Fruit fly (Drosophila melanogaster) Kc167 (cell line): Measurements from ENCODE around the gene Spn28Da.

Experiments
- Myc ChIP-seq: fragments of >200 bp; optimal IDR thresholded peaks from 2 replicates; lab custom pipeline; 2017; ENCODE audit warnings: missing external identifiers
- Sin3A ChIP-seq: fragments of >200 bp; optimal IDR thresholded peaks from 2 replicates; lab custom pipeline; 2018; ENCODE audit warnings: missing external identifiers
- ttk ChIP-seq: sonication (Bioruptor generic); optimal IDR thresholded peaks from 2 replicates; lab custom pipeline; 2017; ENCODE audit warnings: missing external identifiers

DNA sequence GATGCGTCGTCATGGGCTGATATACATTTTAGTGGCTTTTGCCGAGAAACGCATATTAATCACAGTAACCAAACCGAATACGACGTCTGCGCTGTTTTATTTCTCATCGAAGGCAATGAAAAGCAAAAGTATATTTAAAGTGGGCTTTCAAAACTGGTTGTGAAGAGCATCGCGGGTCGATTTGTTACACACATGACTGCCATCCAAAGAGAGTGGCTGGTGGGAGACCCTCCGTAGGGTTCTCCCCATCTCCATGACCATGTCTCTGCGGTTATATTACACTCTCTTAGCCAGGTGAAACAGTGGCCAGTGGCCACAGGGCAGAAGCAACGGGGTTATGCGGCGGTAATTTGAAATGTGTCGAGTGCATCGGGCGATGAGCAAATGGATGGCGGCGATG, 8.5 kb downstream of the Spn28Da start:
- TF ChIP-seq Sin3A (lab: Kevin White, UChicago): no peak
- TF ChIP-seq ttk: no peak
- TF ChIP-seq Myc: no peak
